Worm (Caenorhabditis elegans): Measurements from ENCODE around the gene maa-1.

DNA sequence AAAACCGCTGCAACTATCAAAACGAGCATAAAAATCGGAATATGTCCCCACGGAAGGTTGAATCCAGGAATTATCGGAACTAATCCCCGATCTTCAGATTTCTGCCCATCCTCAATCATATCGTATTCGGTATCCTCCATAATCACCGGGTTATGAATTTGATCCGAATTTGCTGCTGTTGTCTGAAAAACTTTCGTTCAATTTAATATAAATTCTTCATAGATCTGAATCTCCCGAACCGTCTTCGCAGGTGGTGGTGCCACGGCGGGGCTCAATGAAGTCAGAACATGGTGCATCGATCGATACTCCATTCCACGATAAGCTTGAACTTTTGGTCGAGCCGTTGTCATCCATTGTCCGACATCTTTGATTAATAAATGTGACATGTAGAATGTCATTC, 34.5 kb upstream of the maa-1 start:
- TF ChIP-seq ceh-62 (tag; optimal IDR thresholded peaks at IDR 0.05) (no peak), hif-1 (tag; optimal IDR thresholded peaks at IDR 0.05) (no peak), ZK337.2 (GFP tag; IDR thresholded peaks at IDR 0.05) (no peak), daf-12 (tag; optimal IDR thresholded peaks at IDR 0.05) (no peak)

All from whole organism, L4 larva.